Fruit fly (Drosophila melanogaster) whole organism, wandering third instar larva: ENCODE data around the gene Wee1.

Source experiments
- Abd-B ChIP-seq: fragments of >200 bp; optimal IDR thresholded peaks from 2 replicates; lab custom pipeline; 2017; ENCODE audit warnings: missing biosample characterization, missing genetic modification characterization
- Dfd ChIP-seq: fragments of >200 bp; optimal IDR thresholded peaks from 2 replicates; lab custom pipeline; 2017; ENCODE audit warnings: missing biosample characterization, missing genetic modification characterization
- Dif ChIP-seq: fragments of 200-275, 200-300 bp; sonication (Bioruptor generic); optimal IDR thresholded peaks from 2 replicates; lab custom pipeline; 2018; ENCODE audit warnings: missing biosample characterization, missing genetic modification characterization; ENCODE audit not compliant: partially characterized antibody
- HLH106 ChIP-seq: fragments of 200-800 bp; optimal IDR thresholded peaks from 3 replicates; lab custom pipeline; 2019; ENCODE audit warnings: missing biosample characterization, mild to moderate bottlenecking, missing genetic modification characterization, moderate library complexity
- Hnf4 ChIP-seq: fragments of 200-800 bp; sonication (Bioruptor generic); optimal IDR thresholded peaks from 2 replicates; lab custom pipeline; 2016; ENCODE audit warnings: missing biosample characterization, mild to moderate bottlenecking, missing genetic modification characterization
- Hr83 ChIP-seq: fragments of 200-300 bp; sonication (Bioruptor generic); optimal IDR thresholded peaks from 2 replicates; lab custom pipeline; 2016; ENCODE audit warnings: missing biosample characterization, mild to moderate bottlenecking, missing genetic modification characterization, moderate library complexity; ENCODE audit not compliant: poor library complexity, severe bottlenecking
- Myc ChIP-seq: fragments of >200 bp; optimal IDR thresholded peaks from 2 replicates; lab custom pipeline; 2017
- fru ChIP-seq: fragments of 200-800 bp; sonication (Bioruptor generic); optimal IDR thresholded peaks from 3 replicates; lab custom pipeline; 2016; ENCODE audit warnings: missing biosample characterization, mild to moderate bottlenecking, missing genetic modification characterization
- h ChIP-seq: fragments of 200-800 bp; sonication (Bioruptor generic); optimal IDR thresholded peaks from 3 replicates; lab custom pipeline; 2016; ENCODE audit warnings: missing biosample characterization, mild to moderate bottlenecking, missing genetic modification characterization
- psq ChIP-seq: fragments of 200-800 bp; sonication (Bioruptor generic); optimal IDR thresholded peaks from 3 replicates; lab custom pipeline; 2017; ENCODE audit warnings: missing biosample characterization, mild to moderate bottlenecking, missing genetic modification characterization, moderate library complexity
- sage ChIP-seq: fragments of 200-800 bp; sonication (Bioruptor generic); optimal IDR thresholded peaks from 2 replicates; lab custom pipeline; 2016; ENCODE audit warnings: missing biosample characterization, mild to moderate bottlenecking, missing genetic modification characterization
- sv ChIP-seq: fragments of 200-800 bp; sonication (Bioruptor generic); optimal IDR thresholded peaks from 3 replicates; lab custom pipeline; 2016; ENCODE audit warnings: missing biosample characterization, missing genetic modification characterization
- tai ChIP-seq: sonication (Bioruptor generic); optimal IDR thresholded peaks from 2 replicates; lab custom pipeline; 2016; ENCODE audit warnings: missing biosample characterization, missing genetic modification characterization

- TF ChIP-seq Hnf4 (GFP tag; lab: Kevin White, UChicago) (no peak), h (GFP tag; lab: Kevin White, UChicago) (no peak), Myc (lab: Kevin White, UChicago) (no peak), psq (GFP tag; lab: Kevin White, UChicago) (no peak), sage (GFP tag; lab: Kevin White, UChicago) (no peak), tai (no peak), Abd-B (GFP tag; lab: Kevin White, UChicago) (no peak), Hr83 (GFP tag; lab: Kevin White, UChicago) (no peak), Dfd (no peak), HLH106 (tag; lab: Kevin White, UChicago) (no peak), sv (GFP tag; lab: Kevin White, UChicago) (no peak), Dif (GFP tag; lab: Kevin White, UChicago) (no peak), fru (GFP tag; lab: Kevin White, UChicago) (no peak)
Observed at dm6 chr2L:6870777-6871176, 43.2 kb downstream of the Wee1 start.
